Fruit fly (Drosophila melanogaster) whole organism, embryonic: Measurements from ENCODE around the gene CG46397.

Experiments used
- Blimp-1 ChIP-seq: fragments of 200-800 bp; sonication (Bioruptor generic); optimal IDR thresholded peaks from 3 replicates; lab custom pipeline; 2018; ENCODE audit warnings: missing biosample characterization, missing genetic modification characterization, mild to moderate bottlenecking, moderate library complexity, missing genetic modification reagents
- Bteb2 ChIP-seq: fragments of 200-800 bp; sonication (Bioruptor generic); optimal IDR thresholded peaks from 2 replicates; lab custom pipeline; 2016; ENCODE audit warnings: missing biosample characterization, missing genetic modification characterization
- CG10267 ChIP-seq: fragments of 200-800 bp; sonication (Bioruptor generic); optimal IDR thresholded peaks from 2 replicates; lab custom pipeline; 2018; ENCODE audit warnings: missing biosample characterization, mild to moderate bottlenecking, missing genetic modification characterization, moderate library complexity
- CG10274 ChIP-seq: fragments of 200-800 bp; sonication (Bioruptor generic); optimal IDR thresholded peaks from 3 replicates; lab custom pipeline; 2017; ENCODE audit warnings: missing biosample characterization, mild to moderate bottlenecking, missing genetic modification characterization
- CG10366 ChIP-seq: fragments of 200-800 bp; sonication (Bioruptor generic); IDR thresholded peaks from 2 replicates; pipeline ENCODE4 v1.3.6; 2022; ENCODE audit warnings: missing biosample characterization, missing genetic modification characterization
- CG10543 ChIP-seq: fragments of 200-800 bp; sonication (Bioruptor generic); optimal IDR thresholded peaks from 3 replicates; lab custom pipeline; 2017; ENCODE audit warnings: missing biosample characterization, mild to moderate bottlenecking, missing genetic modification characterization, moderate library complexity
- CG12155 ChIP-seq: fragments of 200-800 bp; sonication (Bioruptor generic); optimal IDR thresholded peaks from 3 replicates; lab custom pipeline; 2016; ENCODE audit warnings: missing biosample characterization, missing genetic modification characterization
- CG13123 ChIP-seq: fragments of 200-800 bp; sonication (Bioruptor generic); optimal IDR thresholded peaks from 2 replicates; lab custom pipeline; 2016; ENCODE audit warnings: missing biosample characterization, missing genetic modification characterization
- CG14441 ChIP-seq: fragments of 200-800 bp; sonication (Bioruptor generic); IDR thresholded peaks from 2 replicates; pipeline ENCODE4 v1.3.6; 2022; ENCODE audit warnings: missing biosample characterization, missing genetic modification characterization
- CG16815 ChIP-seq: fragments of 200-800 bp; sonication (Bioruptor generic); optimal IDR thresholded peaks from 3 replicates; lab custom pipeline; 2017; ENCODE audit warnings: missing biosample characterization, mild to moderate bottlenecking, missing genetic modification characterization
- CG17802 ChIP-seq: fragments of 200-800 bp; sonication (Bioruptor generic); optimal IDR thresholded peaks from 2 replicates; lab custom pipeline; 2018; ENCODE audit warnings: missing biosample characterization, mild to moderate bottlenecking, missing genetic modification characterization, moderate library complexity
- CG18262 ChIP-seq: fragments of 200-800 bp; optimal IDR thresholded peaks from 3 replicates; lab custom pipeline; 2019; ENCODE audit warnings: missing biosample characterization, mild to moderate bottlenecking, missing genetic modification characterization, moderate library complexity
- CG32532 ChIP-seq: fragments of 200-800 bp; sonication (Bioruptor generic); IDR thresholded peaks from 2 replicates; pipeline ENCODE4 v1.3.6; 2022; ENCODE audit warnings: missing biosample characterization, missing genetic modification characterization
- CG33213 ChIP-seq: fragments of 200-800 bp; sonication (Bioruptor generic); optimal IDR thresholded peaks from 3 replicates; lab custom pipeline; 2016; ENCODE audit warnings: missing biosample characterization, missing genetic modification characterization
- CG3995 ChIP-seq: fragments of 200-800 bp; sonication (Bioruptor generic); optimal IDR thresholded peaks from 3 replicates; lab custom pipeline; 2016; ENCODE audit warnings: missing biosample characterization, missing genetic modification characterization
- CG4360 ChIP-seq: fragments of 200-800 bp; sonication (Bioruptor generic); IDR thresholded peaks from 2 replicates; pipeline ENCODE4 v1.3.6; 2022; ENCODE audit warnings: missing biosample characterization, missing genetic modification characterization
- CG43689 ChIP-seq: fragments of 200-800 bp; sonication (Bioruptor generic); IDR thresholded peaks from 2 replicates; pipeline ENCODE4 v1.3.6; 2022; ENCODE audit warnings: missing biosample characterization, missing genetic modification characterization
- CG7839 ChIP-seq: fragments of 200-800 bp; sonication (Bioruptor generic); optimal IDR thresholded peaks from 3 replicates; lab custom pipeline; 2018; ENCODE audit warnings: missing biosample characterization, mild to moderate bottlenecking, missing genetic modification characterization, moderate library complexity
- CG8089 ChIP-seq: fragments of 200-800 bp; sonication (Bioruptor generic); optimal IDR thresholded peaks from 3 replicates; lab custom pipeline; 2016; ENCODE audit warnings: missing biosample characterization, missing genetic modification characterization
- Camta ChIP-seq: fragments of 200-800 bp; sonication (Bioruptor generic); optimal IDR thresholded peaks from 2 replicates; lab custom pipeline; 2016; ENCODE audit warnings: missing biosample characterization, missing genetic modification characterization
- Dbx ChIP-seq: fragments of 200-800 bp; sonication (Bioruptor generic); IDR thresholded peaks from 3 replicates; pipeline ENCODE4 v1.3.6; 2022; ENCODE audit warnings: missing biosample characterization, missing genetic modification characterization
- Doc2 ChIP-seq: fragments of 200-800 bp; sonication (Bioruptor generic); IDR thresholded peaks from 2 replicates; pipeline ENCODE4 v1.3.6; 2022; ENCODE audit warnings: missing biosample characterization, missing genetic modification characterization
- E2f1 ChIP-seq: fragments of 200-800 bp; sonication (Bioruptor generic); IDR thresholded peaks from 2 replicates; pipeline ENCODE4 v1.3.6; 2022; ENCODE audit warnings: missing biosample characterization, missing genetic modification characterization
- E2f2 ChIP-seq: fragments of 200-800 bp; sonication (Bioruptor generic); IDR thresholded peaks from 2 replicates; pipeline ENCODE4 v1.3.6; 2022; ENCODE audit warnings: missing biosample characterization, missing genetic modification characterization
- Fer2 ChIP-seq: fragments of 200-800 bp; sonication (Bioruptor generic); optimal IDR thresholded peaks from 2 replicates; lab custom pipeline; 2018; ENCODE audit warnings: missing biosample characterization, mild to moderate bottlenecking, missing genetic modification characterization, moderate library complexity
- Hand ChIP-seq: fragments of 200-800 bp; sonication (Bioruptor generic); optimal IDR thresholded peaks from 2 replicates; lab custom pipeline; 2017; ENCODE audit warnings: mild to moderate bottlenecking, missing biosample characterization, missing genetic modification reagents, missing genetic modification characterization
- Hr3 ChIP-seq: fragments of 200-800 bp; sonication (Bioruptor generic); optimal IDR thresholded peaks from 3 replicates; lab custom pipeline; 2016; ENCODE audit warnings: missing biosample characterization, missing genetic modification characterization
- Hsf ChIP-seq: fragments of 200-800 bp; sonication (Bioruptor generic); optimal IDR thresholded peaks from 3 replicates; lab custom pipeline; 2016; ENCODE audit warnings: missing biosample characterization, missing genetic modification characterization
- Oli ChIP-seq: fragments of 200-800 bp; sonication (Bioruptor generic); optimal IDR thresholded peaks from 2 replicates; lab custom pipeline; 2018; ENCODE audit warnings: missing biosample characterization, mild to moderate bottlenecking, missing genetic modification characterization, moderate library complexity
- Ptx1 ChIP-seq: fragments of 200-800 bp; sonication (Bioruptor generic); IDR thresholded peaks from 2 replicates; pipeline ENCODE4 v1.3.6; 2022; ENCODE audit warnings: missing biosample characterization, missing genetic modification characterization
- Sox102F ChIP-seq: fragments of 200-800 bp; sonication (Bioruptor generic); optimal IDR thresholded peaks from 2 replicates; lab custom pipeline; 2018; ENCODE audit warnings: missing biosample characterization, mild to moderate bottlenecking, missing genetic modification characterization, moderate library complexity
- ara ChIP-seq: fragments of 200-800 bp; sonication (Bioruptor generic); IDR thresholded peaks from 2 replicates; pipeline ENCODE4 v1.3.6; 2022; ENCODE audit warnings: missing biosample characterization, missing genetic modification characterization
- bab2 ChIP-seq: fragments of 200-800 bp; sonication (Bioruptor generic); optimal IDR thresholded peaks from 2 replicates; lab custom pipeline; 2016; ENCODE audit warnings: missing biosample characterization, missing genetic modification characterization
- gcm ChIP-seq: fragments of 200-800 bp; sonication (Bioruptor generic); optimal IDR thresholded peaks from 2 replicates; lab custom pipeline; 2019; ENCODE audit warnings: missing biosample characterization, mild to moderate bottlenecking, missing genetic modification characterization, moderate library complexity
- gsb ChIP-seq: fragments of 200-800 bp; sonication (Bioruptor generic); IDR thresholded peaks from 2 replicates; pipeline ENCODE4 v1.3.6; 2022; ENCODE audit warnings: missing biosample characterization, missing genetic modification characterization
- gsb-n ChIP-seq: fragments of 200-800 bp; sonication (Bioruptor generic); optimal IDR thresholded peaks from 3 replicates; lab custom pipeline; 2018; ENCODE audit warnings: missing biosample characterization, mild to moderate bottlenecking, missing genetic modification characterization
- ind ChIP-seq: fragments of 200-800 bp; sonication (Bioruptor generic); optimal IDR thresholded peaks from 3 replicates; lab custom pipeline; 2016; ENCODE audit warnings: missing biosample characterization, missing genetic modification characterization
- lab ChIP-seq: fragments of 200-800 bp; sonication (Bioruptor generic); optimal IDR thresholded peaks from 3 replicates; lab custom pipeline; 2017; ENCODE audit warnings: missing biosample characterization, missing genetic modification characterization, mild to moderate bottlenecking, moderate library complexity, missing genetic modification reagents
- nmo ChIP-seq: fragments of 200-800 bp; sonication (Bioruptor generic); optimal IDR thresholded peaks from 2 replicates; lab custom pipeline; 2018; ENCODE audit warnings: missing biosample characterization, mild to moderate bottlenecking, missing genetic modification characterization, moderate library complexity
- phol ChIP-seq: fragments of 200-800 bp; sonication (Bioruptor generic); optimal IDR thresholded peaks from 3 replicates; lab custom pipeline; 2018; ENCODE audit warnings: missing biosample characterization, mild to moderate bottlenecking, missing genetic modification characterization, moderate library complexity
- sens ChIP-seq: fragments of 200-800 bp; sonication (Bioruptor generic); peaks from one replicate; lab custom pipeline; 2016; ENCODE audit warnings: missing biosample characterization, missing genetic modification characterization
- tgo ChIP-seq: fragments of 200-800 bp; sonication (Bioruptor generic); IDR thresholded peaks from 3 replicates; pipeline ENCODE4 v1.3.6; 2022; ENCODE audit warnings: missing biosample characterization, missing genetic modification characterization
- unpg ChIP-seq: fragments of 200-800 bp; sonication (Bioruptor generic); optimal IDR thresholded peaks from 3 replicates; lab custom pipeline; 2018; ENCODE audit warnings: missing biosample characterization, mild to moderate bottlenecking, missing genetic modification characterization, moderate library complexity

The CG46397 gene

dm6 chr2L:8920294-8920693, 26.8 kb upstream of the CG46397 start (continued):
- TF ChIP-seq CG10543 (GFP tag; lab: Kevin White, UChicago) (no peak), sens (GFP tag; lab: Kevin White, UChicago) (peak; percentile 83), gsb-n (peak; percentile 6), Doc2 (GFP tag; lab: Robert Waterston, UW) (no peak), CG10274 (no peak), CG43689 (no peak), CG7839 (tag; lab: Kevin White, UChicago) (peak; percentile 28), Hr3 (GFP tag; lab: Kevin White, UChicago) (peak; percentile 4), CG8089 (no peak), CG14441 (GFP tag; lab: Robert Waterston, UW) (no peak), CG12155 (GFP tag; lab: Kevin White, UChicago) (no peak), CG10267 (tag; lab: Kevin White, UChicago) (peak; percentile 2), CG10366 (GFP tag; lab: Robert Waterston, UW) (no peak), Fer2 (no peak), CG3995 (GFP tag; lab: Kevin White, UChicago) (no peak), CG32532 (GFP tag; lab: Robert Waterston, UW) (no peak), Hsf (GFP tag; lab: Kevin White, UChicago) (no peak), bab2 (GFP tag; lab: Kevin White, UChicago) (no peak), Dbx (no peak), CG33213 (GFP tag; lab: Kevin White, UChicago) (no peak), Bteb2 (GFP tag; lab: Kevin White, UChicago) (no peak), ara (GFP tag; lab: Robert Waterston, UW) (no peak), ind (GFP tag; lab: Kevin White, UChicago) (no peak), E2f1 (no peak), lab (peak; percentile 12), gsb (GFP tag; lab: Robert Waterston, UW) (no peak), Oli (peak; percentile 24), Ptx1 (GFP tag; lab: Robert Waterston, UW) (peak; percentile 13; the same call in 1 of the 2 replicates), unpg (GFP tag; lab: Kevin White, UChicago) (peak; percentile 45), phol (tag; lab: Kevin White, UChicago) (peak; percentile 31), CG4360 (GFP tag; lab: Robert Waterston, UW) (no peak), Hand (GFP tag; lab: Kevin White, UChicago) (no peak), CG18262 (peak; percentile 37), tgo (GFP tag; lab: Robert Waterston, UW) (0 out of 3 replicates have a peak, but pooled peaks have one; percentile 31), E2f2 (GFP tag; lab: Robert Waterston, UW) (no peak), CG13123 (GFP tag; lab: Kevin White, UChicago) (no peak), Camta (GFP tag; lab: Kevin White, UChicago) (no peak), Sox102F (peak; percentile 57), CG17802 (tag; lab: Kevin White, UChicago) (no peak), CG16815 (GFP tag; lab: Kevin White, UChicago) (no peak), Blimp-1 (GFP tag; lab: Kevin White, UChicago) (peak; percentile 52), gcm (GFP tag; lab: Kevin White, UChicago) (no peak), nmo (GFP tag; lab: Kevin White, UChicago) (peak; percentile 22)
